Worm (Caenorhabditis elegans) whole organism, early embryonic: ENCODE results near the gene F47C12.13.

Experiments
- ama-1 ChIP-seq: fragments of 150-350 bp; optimal IDR thresholded peaks from 2 replicates; lab custom pipeline; 2014
- scrt-1 ChIP-seq: fragments of 200-800 bp; sonication (Bioruptor generic); IDR thresholded peaks from 2 replicates; pipeline ENCODE4 v1.3.6; 2022; ENCODE audit warnings: missing genetic modification characterization, missing compliant biosample characterization
- sea-1 ChIP-seq: fragments of 200-800 bp; sonication (Bioruptor generic); conservative IDR thresholded peaks from 2 replicates; pipeline ENCODE4 v1.3.6; 2022; ENCODE audit warnings: missing genetic modification characterization, missing compliant biosample characterization
- tbx-37 ChIP-seq: fragments of 200-800 bp; sonication (Bioruptor generic); conservative IDR thresholded peaks from 2 replicates; pipeline ENCODE4 v1.3.6; 2022; ENCODE audit warnings: missing genetic modification reagents, missing genetic modification characterization, missing compliant biosample characterization
- tra-4 ChIP-seq: sonication (generic microtip); optimal IDR thresholded peaks from 2 replicates; lab custom pipeline; 2017; ENCODE audit warnings: missing genetic modification characterization, missing compliant biosample characterization

- no peak for TF ChIP-seq ama-1 (lab: Kevin White, UChicago)
- TF ChIP-seq tbx-37 (GFP tag; lab: Robert Waterston, UW) = no peak
- no peak for TF ChIP-seq scrt-1 (GFP tag; lab: Robert Waterston, UW)
- TF ChIP-seq tra-4 = no peak
- TF ChIP-seq sea-1 = no peak
These were observed 21.4 kb upstream of the F47C12.13 start for ce11 chrIV:4015660-4016059.
